Worm (Caenorhabditis elegans): Measurements from ENCODE around the gene tba-7.

- TF ChIP-seq nhr-237 (tag; optimal IDR thresholded peaks at IDR 0.05) (no peak), blmp-1 (tag; optimal IDR thresholded peaks at IDR 0.05; ENCODE audit: insufficient read depth) (no peak), mdl-1 (tag; optimal IDR thresholded peaks at IDR 0.05) (no peak), aly-2 (tag; optimal IDR thresholded peaks at IDR 0.05) (no peak), ceh-82 (tag; optimal IDR thresholded peaks at IDR 0.05) (no peak), ZK546.5 (tag; optimal IDR thresholded peaks at IDR 0.05) (no peak), ceh-16 (tag; optimal IDR thresholded peaks at IDR 0.05) (no peak)
These were observed 8.7 kb downstream of the tba-7 start for ce11 chrIII:11362915-11363314.

Data from whole organism, L2 larva.